Worm (Caenorhabditis elegans) whole organism, young adult: ENCODE data around the gene nsy-4.

Experiments used
- die-1 ChIP-seq: sonication (generic microtip); optimal IDR thresholded peaks from 2 replicates; lab custom pipeline; 2016; ENCODE audit warnings: missing genotype, mild to moderate bottlenecking, missing genetic modification characterization, missing compliant biosample characterization
- nhr-27 ChIP-seq: fragments of 200-800 bp; sonication (Bioruptor generic); optimal IDR thresholded peaks from 2 replicates; lab custom pipeline; 2018; ENCODE audit warnings: mild to moderate bottlenecking, missing genetic modification characterization, moderate library complexity, missing compliant biosample characterization
- xnd-1 ChIP-seq: sonication (generic microtip); optimal IDR thresholded peaks from 2 replicates; lab custom pipeline; 2016; ENCODE audit warnings: missing genotype, missing genetic modification reagents, missing genetic modification characterization, missing compliant biosample characterization

ce11 chrIV:2307374-2307773, 15.7 kb upstream of the nsy-4 start:
- TF ChIP-seq xnd-1 (tag; lab: Kevin White, UChicago) (no peak), nhr-27 (tag; lab: Kevin White, UChicago) (no peak), die-1 (tag; lab: Kevin White, UChicago) (no peak)
